Fruit fly (Drosophila melanogaster): ENCODE measurements around the gene Proc-R.

Gene Proc-R

DNA sequence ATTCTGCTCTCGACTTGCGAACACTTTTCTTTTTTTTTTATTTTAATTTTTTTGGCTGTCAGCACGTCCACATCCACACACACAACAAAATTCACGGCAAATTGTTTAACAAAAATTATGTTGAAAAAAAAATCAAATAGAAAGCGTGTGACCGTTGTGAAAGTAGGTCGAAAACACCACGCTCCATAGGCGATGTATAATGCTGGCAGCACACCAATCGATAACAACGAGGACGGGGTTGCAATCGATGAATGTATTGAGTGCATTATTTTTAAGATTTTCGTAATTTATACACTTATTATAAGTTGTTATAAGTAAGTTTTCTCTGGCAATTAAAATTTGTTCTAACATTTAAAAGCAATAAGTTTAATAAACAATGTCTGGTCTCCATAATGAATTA, 21.0 kb upstream of the Proc-R start, which contains the start of gene Pp2C1 (continued):
- peak; percentile 79 for TF ChIP-seq stwl (tag; optimal IDR thresholded peaks at IDR 0.05)
- peak; percentile 68; the same call in 1 of the 2 replicates for TF ChIP-seq nerfin-2 (GFP tag; IDR thresholded peaks at IDR 0.05; ENCODE audit: partially characterized antibody)
- TF ChIP-seq Myb (GFP tag; optimal IDR thresholded peaks at IDR 0.05): peak; percentile 14
- TF ChIP-seq CG3726 (GFP tag; IDR thresholded peaks at IDR 0.05): no peak
- TF ChIP-seq jumu (GFP tag; optimal IDR thresholded peaks at IDR 0.05): no peak
- no peak for TF ChIP-seq Sry-β (GFP tag; optimal IDR thresholded peaks at IDR 0.05)
- no peak for TF ChIP-seq stc (GFP tag; IDR thresholded peaks at IDR 0.05)
- 0 out of 2 replicates have a peak, but pooled peaks have one; percentile 22 for TF ChIP-seq CG32772 (GFP tag; IDR thresholded peaks at IDR 0.05)
- TF ChIP-seq C15 (GFP tag; IDR thresholded peaks at IDR 0.05): no peak
- peak; percentile 24 for TF ChIP-seq zen (tag; optimal IDR thresholded peaks at IDR 0.05)
- TF ChIP-seq CG31365 (tag; optimal IDR thresholded peaks at IDR 0.05): no peak
- no peak for TF ChIP-seq CG2199 (GFP tag; IDR thresholded peaks at IDR 0.05)
- TF ChIP-seq Hsf (GFP tag; optimal IDR thresholded peaks at IDR 0.05): no peak
- TF ChIP-seq CG15514 (GFP tag; optimal IDR thresholded peaks at IDR 0.05): peak; percentile 26
- no peak for TF ChIP-seq CG7928 (GFP tag; optimal IDR thresholded peaks at IDR 0.05)
- TF ChIP-seq Dref (GFP tag; IDR thresholded peaks at IDR 0.05): peak; percentile 88
- TF ChIP-seq CG1832 (GFP tag; optimal IDR thresholded peaks at IDR 0.05): no peak
- TF ChIP-seq gt (GFP tag; IDR thresholded peaks at IDR 0.05): no peak
- TF ChIP-seq zen2 (GFP tag; IDR thresholded peaks at IDR 0.05; ENCODE audit: partially characterized antibody): peak; percentile 43; the same call in 1 of the 3 replicates
- TF ChIP-seq ERR (GFP tag; optimal IDR thresholded peaks at IDR 0.05): no peak
- peak; percentile 74 for TF ChIP-seq inv (GFP tag; IDR thresholded peaks at IDR 0.05; ENCODE audit: partially characterized antibody)
- no peak for TF ChIP-seq Oli (tag; optimal IDR thresholded peaks at IDR 0.05)
- peak; percentile 77 for TF ChIP-seq Scr (GFP tag; IDR thresholded peaks at IDR 0.05; ENCODE audit: partially characterized antibody)
- TF ChIP-seq CG12155 (GFP tag; optimal IDR thresholded peaks at IDR 0.05): no peak
- TF ChIP-seq CG11695 (GFP tag; IDR thresholded peaks at IDR 0.05): no peak
- TF ChIP-seq CG30403 (GFP tag; optimal IDR thresholded peaks at IDR 0.05): no peak
- TF ChIP-seq Deaf1 (tag; optimal IDR thresholded peaks at IDR 0.05): peak; percentile 5
- TF ChIP-seq sna (GFP tag; IDR thresholded peaks at IDR 0.05; ENCODE audit: partially characterized antibody): peak; percentile 64; the same call in 1 of the 2 replicates
- no peak for TF ChIP-seq CG15011 (GFP tag; optimal IDR thresholded peaks at IDR 0.05)
- TF ChIP-seq hb (GFP tag; IDR thresholded peaks at IDR 0.05; ENCODE audit: partially characterized antibody): peak; percentile 81
- no peak for TF ChIP-seq eyg (GFP tag; optimal IDR thresholded peaks at IDR 0.05)
- TF ChIP-seq CG4424 (GFP tag; optimal IDR thresholded peaks at IDR 0.05): no peak
- no peak for TF ChIP-seq CG9727 (GFP tag; optimal IDR thresholded peaks at IDR 0.05)
- no peak for TF ChIP-seq chm (GFP tag; IDR thresholded peaks at IDR 0.05)
- no peak for TF ChIP-seq fd96Cb (tag; optimal IDR thresholded peaks at IDR 0.05)
- peak; percentile 39 for TF ChIP-seq Dp (GFP tag; optimal IDR thresholded peaks at IDR 0.05)
- no peak for TF ChIP-seq Xbp1 (GFP tag; optimal IDR thresholded peaks at IDR 0.05)
- TF ChIP-seq ewg (GFP tag; optimal IDR thresholded peaks at IDR 0.05): no peak
- no peak for TF ChIP-seq yki (optimal IDR thresholded peaks at IDR 0.05)
- TF ChIP-seq CG15269 (tag; optimal IDR thresholded peaks at IDR 0.05): no peak
- TF ChIP-seq CG18011 (GFP tag; optimal IDR thresholded peaks at IDR 0.05): no peak
- TF ChIP-seq bcd (GFP tag; optimal IDR thresholded peaks at IDR 0.05): no peak
- no peak for TF ChIP-seq D (optimal IDR thresholded peaks at IDR 0.05)
- no peak for TF ChIP-seq D (GFP tag; optimal IDR thresholded peaks at IDR 0.05)
- peak; percentile 83 for TF ChIP-seq BEAF-32 (GFP tag; optimal IDR thresholded peaks at IDR 0.05)
- no peak for TF ChIP-seq CG14014 (GFP tag; IDR thresholded peaks at IDR 0.05)
- no peak for TF ChIP-seq CG5180 (GFP tag; optimal IDR thresholded peaks at IDR 0.05)
- no peak for TF ChIP-seq Bdp1 (GFP tag; optimal IDR thresholded peaks at IDR 0.05)
- TF ChIP-seq CG7786 (GFP tag; optimal IDR thresholded peaks at IDR 0.05): no peak
- no peak for TF ChIP-seq dm (GFP tag; optimal IDR thresholded peaks at IDR 0.05)
- TF ChIP-seq unpg (GFP tag; optimal IDR thresholded peaks at IDR 0.05): no peak

Data from whole organism, embryonic.